Fruit fly (Drosophila melanogaster): ENCODE results near the gene Slc25A46a.

Gene Slc25A46a

dm6 chrX:15982844-15983243 lies 728 bp upstream of the Slc25A46a start, which contains the start of gene Cep164:
Gene Cep164, minus strand, starts transcription at chrX:15982944.
- TF ChIP-seq usp (GFP tag; optimal IDR thresholded peaks at IDR 0.05), result no peak
- no peak for TF ChIP-seq CG8478 (optimal IDR thresholded peaks at IDR 0.05)
- TF ChIP-seq EcR (GFP tag; optimal IDR thresholded peaks at IDR 0.05), result no peak
- no peak for TF ChIP-seq Dll (optimal IDR thresholded peaks at IDR 0.05)
- no peak for TF ChIP-seq pan (optimal IDR thresholded peaks at IDR 0.05)
- no peak for TF ChIP-seq psq (optimal IDR thresholded peaks at IDR 0.05)

- no peak for TF ChIP-seq usp (GFP tag; optimal IDR thresholded peaks at IDR 0.05)
These were observed 3.1 kb downstream of the Slc25A46a start, which contains the start of gene ND-20 for dm6 chrX:15986654-15987053. Gene ND-20, minus strand, starts transcription at chrX:15986808.

dm6 chrX:15989631-15990030 lies 6.1 kb downstream of the Slc25A46a start:
- no peak for TF ChIP-seq CG8478 (optimal IDR thresholded peaks at IDR 0.05)
- TF ChIP-seq pan (optimal IDR thresholded peaks at IDR 0.05), result no peak
- no peak for TF ChIP-seq Dll (optimal IDR thresholded peaks at IDR 0.05)
- TF ChIP-seq psq (optimal IDR thresholded peaks at IDR 0.05), result no peak
- TF ChIP-seq usp (GFP tag; optimal IDR thresholded peaks at IDR 0.05), result no peak
- TF ChIP-seq EcR (GFP tag; optimal IDR thresholded peaks at IDR 0.05), result no peak

dm6 chrX:15991618-15992526 lies 8.3 kb downstream of the Slc25A46a start, which contains the start of the genes CG46312, eIF5 and exd:
Gene CG46312, minus strand, starts transcription at chrX:15991974.
Gene eIF5, minus strand, starts transcription at chrX:15991974.
Gene exd, plus strand, starts transcription at chrX:15992468.
- no peak for TF ChIP-seq EcR (GFP tag; optimal IDR thresholded peaks at IDR 0.05)
- TF ChIP-seq psq (optimal IDR thresholded peaks at IDR 0.05), result no peak
- TF ChIP-seq Dll (optimal IDR thresholded peaks at IDR 0.05), result no peak
- TF ChIP-seq CG8478 (optimal IDR thresholded peaks at IDR 0.05), result no peak
- TF ChIP-seq pan (optimal IDR thresholded peaks at IDR 0.05), result no peak
- no peak for TF ChIP-seq usp (GFP tag; optimal IDR thresholded peaks at IDR 0.05)

- TF ChIP-seq pan (optimal IDR thresholded peaks at IDR 0.05), result no peak
- no peak for TF ChIP-seq usp (GFP tag; optimal IDR thresholded peaks at IDR 0.05)
- no peak for TF ChIP-seq Dll (optimal IDR thresholded peaks at IDR 0.05)
- no peak for TF ChIP-seq CG8478 (optimal IDR thresholded peaks at IDR 0.05)
- no peak for TF ChIP-seq EcR (GFP tag; optimal IDR thresholded peaks at IDR 0.05)
- TF ChIP-seq psq (optimal IDR thresholded peaks at IDR 0.05), result no peak
These were observed 8.9 kb downstream of the Slc25A46a start for dm6 chrX:15992527-15992897.

dm6 chrX:15996831-15997230 lies 13.3 kb downstream of the Slc25A46a start, which contains the start of gene CG8939:
Gene CG8939, plus strand, starts transcription at chrX:15997016.
- TF ChIP-seq Dll (optimal IDR thresholded peaks at IDR 0.05) (no peak), EcR (GFP tag; optimal IDR thresholded peaks at IDR 0.05) (no peak), pan (optimal IDR thresholded peaks at IDR 0.05) (no peak), psq (optimal IDR thresholded peaks at IDR 0.05) (no peak), usp (GFP tag; optimal IDR thresholded peaks at IDR 0.05) (no peak), CG8478 (optimal IDR thresholded peaks at IDR 0.05) (no peak)

- TF ChIP-seq Dll (optimal IDR thresholded peaks at IDR 0.05) (no peak), CG8478 (optimal IDR thresholded peaks at IDR 0.05) (no peak), psq (optimal IDR thresholded peaks at IDR 0.05) (no peak), usp (GFP tag; optimal IDR thresholded peaks at IDR 0.05) (no peak), EcR (GFP tag; optimal IDR thresholded peaks at IDR 0.05) (no peak), pan (optimal IDR thresholded peaks at IDR 0.05) (no peak)
These were observed 21.5 kb downstream of the Slc25A46a start for dm6 chrX:16005066-16005465.

dm6 chrX:16005551-16006197 lies 22.1 kb downstream of the Slc25A46a start, which contains the start of the genes vap and CG12698:
Gene vap, minus strand, starts transcription at chrX:16005812.
Gene CG12698, plus strand, starts transcription at chrX:16006147.
- TF ChIP-seq pan (optimal IDR thresholded peaks at IDR 0.05) (no peak), Dll (optimal IDR thresholded peaks at IDR 0.05) (no peak), psq (optimal IDR thresholded peaks at IDR 0.05) (no peak), EcR (GFP tag; optimal IDR thresholded peaks at IDR 0.05) (no peak), usp (GFP tag; optimal IDR thresholded peaks at IDR 0.05) (no peak), CG8478 (optimal IDR thresholded peaks at IDR 0.05) (no peak)

- no peak for TF ChIP-seq psq (optimal IDR thresholded peaks at IDR 0.05)
- TF ChIP-seq EcR (GFP tag; optimal IDR thresholded peaks at IDR 0.05), result no peak
These were observed 25.2 kb downstream of the Slc25A46a start, which contains the start of gene Muc14A for dm6 chrX:16008814-16009213. Gene Muc14A, plus strand, starts transcription at chrX:16009114.
